Worm (Caenorhabditis elegans) whole organism, L2 larva: ENCODE measurements around the gene srg-36.

Experiments
- C34F6.9 ChIP-seq: fragments of 150-350 bp; optimal IDR thresholded peaks from 2 replicates; lab custom pipeline; 2014; ENCODE audit warnings: missing biosample characterization, missing genetic modification characterization
- F13H6.1 ChIP-seq: sonication (generic microtip); optimal IDR thresholded peaks from 2 replicates; lab custom pipeline; 2016; ENCODE audit warnings: missing genetic modification characterization, missing compliant biosample characterization
- Y55F3AM.14 ChIP-seq: fragments of 200-800 bp; sonication (Bioruptor generic); optimal IDR thresholded peaks from 2 replicates; lab custom pipeline; 2018; ENCODE audit warnings: mild to moderate bottlenecking, missing genetic modification characterization, missing compliant biosample characterization
- ZK546.5 ChIP-seq: sonication (generic microtip); optimal IDR thresholded peaks from 2 replicates; lab custom pipeline; 2017; ENCODE audit warnings: missing biosample characterization, missing genetic modification characterization
- aly-2 ChIP-seq: fragments of 150-350 bp; optimal IDR thresholded peaks from 2 replicates; lab custom pipeline; 2014; ENCODE audit warnings: missing biosample characterization, missing genetic modification characterization
- blmp-1 ChIP-seq: sonication (generic microtip); optimal IDR thresholded peaks from 2 replicates; lab custom pipeline; 2017; ENCODE audit warnings: missing genetic modification characterization, mild to moderate bottlenecking, missing compliant biosample characterization, antibody characterized with exemption, moderate library complexity; ENCODE audit not compliant: insufficient read depth
- ceh-82 ChIP-seq: fragments of 150-350 bp; optimal IDR thresholded peaks from 2 replicates; lab custom pipeline; 2014; ENCODE audit warnings: missing biosample characterization, missing genetic modification characterization
- crh-2 ChIP-seq: sonication (generic microtip); optimal IDR thresholded peaks from 2 replicates; lab custom pipeline; 2017; ENCODE audit warnings: missing biosample characterization, missing genetic modification characterization
- egl-27 ChIP-seq: sonication (generic microtip); optimal IDR thresholded peaks from 3 replicates; lab custom pipeline; 2017; ENCODE audit warnings: missing biosample characterization, missing genetic modification reagents, missing genetic modification characterization
- elt-1 ChIP-seq: fragments of 150-350 bp; optimal IDR thresholded peaks from 2 replicates; lab custom pipeline; 2014; ENCODE audit warnings: missing biosample characterization, missing genetic modification characterization
- elt-3 ChIP-seq: sonication (generic microtip); optimal IDR thresholded peaks from 2 replicates; lab custom pipeline; 2017; ENCODE audit warnings: missing biosample characterization, missing genetic modification characterization
- fos-1 ChIP-seq: fragments of 150-350 bp; optimal IDR thresholded peaks from 2 replicates; lab custom pipeline; 2014; ENCODE audit warnings: missing biosample characterization, missing genetic modification characterization
- gmeb-1 ChIP-seq: fragments of 150-350 bp; optimal IDR thresholded peaks from 2 replicates; lab custom pipeline; 2014; ENCODE audit warnings: missing biosample characterization, missing genetic modification characterization
- lin-13 ChIP-seq: fragments of 150-350 bp; optimal IDR thresholded peaks from 2 replicates; lab custom pipeline; 2014; ENCODE audit warnings: missing biosample characterization, missing genetic modification reagents, missing genetic modification characterization
- lsy-2 ChIP-seq, 2 experiments: fragments of 150-350 bp in 1 of 2; sonication (generic microtip) in 1 of 2; optimal IDR thresholded peaks; 2 replicates each; lab custom pipeline; 2014 to 2017; ENCODE audit warnings: missing biosample characterization in 2 of 2, missing genetic modification characterization in 2 of 2
- mab-5 ChIP-seq: fragments of 150-350 bp; optimal IDR thresholded peaks from 2 replicates; lab custom pipeline; 2014; ENCODE audit warnings: missing biosample characterization, missing genetic modification characterization
- mbf-1 ChIP-seq: sonication (generic microtip); optimal IDR thresholded peaks from 2 replicates; lab custom pipeline; 2017; ENCODE audit warnings: missing biosample characterization, missing genetic modification characterization
- mdl-1 ChIP-seq, 2 experiments: fragments of 150-350 bp in 1 of 2; sonication (generic microtip) in 1 of 2; optimal IDR thresholded peaks; 2 replicates each; lab custom pipeline; 2017; ENCODE audit warnings: missing biosample characterization in 2 of 2, missing genetic modification characterization in 2 of 2
- nhr-129 ChIP-seq: fragments of 150-350 bp; optimal IDR thresholded peaks from 2 replicates; lab custom pipeline; 2014; ENCODE audit warnings: missing biosample characterization, missing genetic modification characterization
- nhr-21 ChIP-seq: fragments of 150-350 bp; optimal IDR thresholded peaks from 2 replicates; lab custom pipeline; 2014; ENCODE audit warnings: missing biosample characterization, missing genetic modification characterization
- nhr-25 ChIP-seq: fragments of 150-350 bp; sonication (generic microtip); optimal IDR thresholded peaks from 3 replicates; lab custom pipeline; 2014; ENCODE audit warnings: missing biosample characterization, missing genetic modification characterization
- nhr-6 ChIP-seq: fragments of 150-350 bp; optimal IDR thresholded peaks from 2 replicates; lab custom pipeline; 2014; ENCODE audit warnings: missing biosample characterization, missing genetic modification characterization
- sem-4 ChIP-seq: fragments of 150-350 bp; optimal IDR thresholded peaks from 2 replicates; lab custom pipeline; 2014; ENCODE audit warnings: missing biosample characterization, missing genetic modification reagents, missing genetic modification characterization
- sma-3 ChIP-seq: sonication (generic microtip); optimal IDR thresholded peaks from 2 replicates; lab custom pipeline; 2016; ENCODE audit warnings: missing genetic modification reagents, missing genetic modification characterization, missing compliant biosample characterization
- sma-9 ChIP-seq, 2 experiments: fragments of 150-350 bp in 1 of 2; sonication (generic microtip) in 1 of 2; optimal IDR thresholded peaks; 2 replicates each; lab custom pipeline; 2014 to 2016; ENCODE audit warnings: missing genetic modification characterization in 2 of 2, mild to moderate bottlenecking in 1 of 2, missing biosample characterization in 1 of 2, missing compliant biosample characterization in 1 of 2, missing genetic modification reagents in 1 of 2, moderate library complexity in 1 of 2
- snpc-4 ChIP-seq: fragments of 150-350 bp; optimal IDR thresholded peaks from 2 replicates; lab custom pipeline; 2014; ENCODE audit warnings: missing biosample characterization, missing genetic modification characterization
- unc-55 ChIP-seq: fragments of 150-350 bp; sonication (generic microtip); optimal IDR thresholded peaks from 3 replicates; lab custom pipeline; 2014; ENCODE audit warnings: missing biosample characterization, missing genetic modification reagents, missing genetic modification characterization
- unc-62 ChIP-seq: fragments of 150-350 bp; optimal IDR thresholded peaks from 2 replicates; lab custom pipeline; 2014; ENCODE audit warnings: missing biosample characterization, missing genetic modification reagents, missing genetic modification characterization
- zag-1 ChIP-seq: fragments of 150-350 bp; optimal IDR thresholded peaks from 2 replicates; lab custom pipeline; 2014; ENCODE audit warnings: missing biosample characterization, missing genetic modification characterization
- ztf-1 ChIP-seq: fragments of 200-800 bp; sonication (Bioruptor generic); conservative IDR thresholded peaks from 2 replicates; pipeline ENCODE4 v1.3.6; 2022; ENCODE audit warnings: missing genetic modification characterization, missing compliant biosample characterization

The srg-36 gene

ce11 chrX:14244493-14244892, 10.2 kb upstream of the srg-36 start:
- no peak for TF ChIP-seq ZK546.5 (tag; lab: Kevin White, UChicago)
- peak; percentile 22 for TF ChIP-seq lin-13 (GFP tag; lab: Kevin White, UChicago)
- TF ChIP-seq snpc-4 (tag; lab: Kevin White, UChicago) = no peak
- TF ChIP-seq unc-55 (GFP tag; lab: Kevin White, UChicago) = peak; percentile 2
- no peak for TF ChIP-seq unc-62

ce11 chrX:14243345-14243961, 9.2 kb upstream of the srg-36 start, which contains the start of gene K04C1.3:
TSS of gene K04C1.3 (minus strand) at chrX:14243395.
- TF ChIP-seq mdl-1 (tag; optimal IDR thresholded peaks at IDR 0.05; lab: Kevin White, UChicago) = no peak
- TF ChIP-seq fos-1 (tag; lab: Kevin White, UChicago) = no peak
- TF ChIP-seq nhr-6 (tag; lab: Kevin White, UChicago) = no peak
- TF ChIP-seq sma-3 = no peak
- no peak for TF ChIP-seq sem-4 (tag; lab: Kevin White, UChicago)
- no peak for TF ChIP-seq aly-2 (tag; lab: Kevin White, UChicago)
- no peak for TF ChIP-seq nhr-21 (tag; lab: Kevin White, UChicago)
- TF ChIP-seq elt-1 = no peak
- TF ChIP-seq ztf-1 (GFP tag; lab: Robert Waterston, UW) = no peak
- no peak for TF ChIP-seq gmeb-1
- no peak for TF ChIP-seq mbf-1 (tag; lab: Kevin White, UChicago)
- no peak for TF ChIP-seq unc-55 (GFP tag; lab: Kevin White, UChicago)
- TF ChIP-seq unc-62 = no peak

ce11 chrX:14241531-14241930, 7.3 kb upstream of the srg-36 start:
- TF ChIP-seq ceh-82 (no peak), Y55F3AM.14 (GFP tag; lab: Kevin White, UChicago) (no peak)

ce11 chrX:14240205-14240604, 5.9 kb upstream of the srg-36 start:
- TF ChIP-seq elt-3 (tag; lab: Kevin White, UChicago) (no peak), mdl-1 (tag; optimal IDR thresholded peaks at IDR 0.05; lab: Kevin White, UChicago) (no peak), unc-55 (GFP tag; lab: Kevin White, UChicago) (no peak), sma-3 (no peak)

- TF ChIP-seq nhr-21 (tag; lab: Kevin White, UChicago) (no peak), fos-1 (tag; lab: Kevin White, UChicago) (peak; percentile 35), nhr-25 (tag; lab: Kevin White, UChicago) (peak; percentile 46), blmp-1 (tag; lab: Kevin White, UChicago) (peak; percentile 9), gmeb-1 (no peak), nhr-129 (tag; lab: Kevin White, UChicago) (peak; percentile 79), lsy-2 (tag; optimal IDR thresholded peaks at IDR 0.05; lab: Kevin White, UChicago) (peak in 1 of 2 experiments; percentile 51), sma-9 (GFP tag; optimal IDR thresholded peaks at IDR 0.05; lab: Kevin White, UChicago) (peak; percentile 15), sma-9 (tag; optimal IDR thresholded peaks at IDR 0.05; lab: Kevin White, UChicago) (no peak), mab-5 (tag; lab: Kevin White, UChicago) (no peak), egl-27 (tag; lab: Kevin White, UChicago) (no peak), crh-2 (peak; percentile 27), F13H6.1 (tag; lab: Kevin White, UChicago) (peak; percentile 39), unc-55 (GFP tag; lab: Kevin White, UChicago) (peak; percentile 66), C34F6.9 (peak; percentile 78), zag-1 (tag; lab: Kevin White, UChicago) (no peak)
Measured at ce11 chrX:14238291-14238758, 4.1 kb upstream of the srg-36 start, which contains the start of gene K04C1.2. TSS of gene K04C1.2 (plus strand) at chrX:14238708.
